Worm (Caenorhabditis elegans) whole organism, midembryonic: Measurements from ENCODE around the gene asp-13.

Experiments
- cog-1 ChIP-seq: sonication (generic microtip); optimal IDR thresholded peaks from 2 replicates; lab custom pipeline; 2016; ENCODE audit warnings: missing genetic modification characterization, missing compliant biosample characterization
- klf-2 ChIP-seq: fragments of 200-800 bp; sonication (Bioruptor generic); conservative IDR thresholded peaks from 2 replicates; pipeline ENCODE4 v1.3.6; 2022; ENCODE audit warnings: missing genetic modification reagents, missing genetic modification characterization, missing compliant biosample characterization
- med-1 ChIP-seq: sonication (generic microtip); optimal IDR thresholded peaks from 2 replicates; lab custom pipeline; 2017; ENCODE audit warnings: missing genetic modification characterization, mild to moderate bottlenecking, missing compliant biosample characterization, antibody characterized with exemption, missing genetic modification reagents; ENCODE audit not compliant: insufficient read depth
- ref-1 ChIP-seq: fragments of 200-800 bp; sonication (Bioruptor generic); conservative IDR thresholded peaks from 2 replicates; pipeline ENCODE4 v1.3.6; 2022; ENCODE audit warnings: missing genetic modification reagents, missing genetic modification characterization, missing compliant biosample characterization
- ztf-23 ChIP-seq: fragments of 200-800 bp; sonication (Bioruptor generic); IDR thresholded peaks from 2 replicates; pipeline ENCODE4 v1.3.6; 2022; ENCODE audit warnings: missing genetic modification reagents, missing genetic modification characterization, missing compliant biosample characterization

DNA sequence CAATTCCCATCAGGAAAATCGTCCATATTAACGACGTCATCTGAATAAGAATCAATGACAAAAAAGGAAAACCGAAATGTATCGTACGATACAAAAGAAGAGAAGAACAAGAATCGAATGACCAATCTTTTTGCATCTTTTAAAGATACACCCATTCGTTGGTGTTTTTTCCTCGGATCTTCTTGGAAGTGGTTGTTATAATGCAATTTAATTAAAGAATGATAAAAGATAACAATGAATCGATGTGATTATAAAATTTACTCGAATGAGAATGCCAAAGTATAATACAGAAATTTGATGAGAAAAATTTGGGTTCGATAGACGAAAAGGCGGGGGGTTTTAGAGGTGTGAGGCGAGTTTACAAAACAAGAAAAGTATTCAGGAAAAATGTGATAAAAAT lies 14.0 kb downstream of the asp-13 start, which contains the start of gene F41E6.12:
- TF ChIP-seq ref-1 (GFP tag; lab: Robert Waterston, UW) (no peak), klf-2 (GFP tag; lab: Robert Waterston, UW) (no peak), ztf-23 (GFP tag; lab: Robert Waterston, UW) (no peak), cog-1 (no peak), med-1 (GFP tag; lab: Kevin White, UChicago) (no peak)
